Fruit fly (Drosophila melanogaster) whole organism, prepupa: ENCODE data around the gene kri.

Experiments used
- Blimp-1 ChIP-seq: fragments of 200-800 bp; sonication (Bioruptor generic); optimal IDR thresholded peaks from 3 replicates; lab custom pipeline; 2017; ENCODE audit warnings: missing biosample characterization, missing genetic modification characterization, mild to moderate bottlenecking, moderate library complexity, missing genetic modification reagents
- CG10631 ChIP-seq: fragments of 200-800 bp; sonication (Bioruptor generic); optimal IDR thresholded peaks from 2 replicates; lab custom pipeline; 2016; ENCODE audit warnings: missing biosample characterization, missing genetic modification characterization
- CG10669 ChIP-seq: fragments of 200-800 bp; sonication (Bioruptor generic); optimal IDR thresholded peaks from 3 replicates; lab custom pipeline; 2018; ENCODE audit warnings: missing biosample characterization, mild to moderate bottlenecking, missing genetic modification characterization, moderate library complexity
- CG11294 ChIP-seq: fragments of 200-800 bp; sonication (Bioruptor generic); IDR thresholded peaks from 2 replicates; pipeline ENCODE4 v1.3.6; 2022; ENCODE audit warnings: missing biosample characterization, missing genetic modification characterization
- CG11902 ChIP-seq: fragments of 200-800 bp; sonication (Bioruptor generic); optimal IDR thresholded peaks from 3 replicates; lab custom pipeline; 2016; ENCODE audit warnings: missing biosample characterization, missing genetic modification characterization
- CG15336 ChIP-seq: fragments of 200-800 bp; sonication (Bioruptor generic); IDR thresholded peaks from 2 replicates; pipeline ENCODE4 v1.3.6; 2022; ENCODE audit warnings: missing biosample characterization, missing genetic modification characterization
- CG1621 ChIP-seq: fragments of 200-800 bp; sonication (Bioruptor generic); optimal IDR thresholded peaks from 3 replicates; lab custom pipeline; 2018; ENCODE audit warnings: missing biosample characterization, mild to moderate bottlenecking, missing genetic modification characterization
- CG16779 ChIP-seq: fragments of 200-800 bp; sonication (Bioruptor generic); optimal IDR thresholded peaks from 3 replicates; lab custom pipeline; 2017; ENCODE audit warnings: missing biosample characterization, mild to moderate bottlenecking, missing genetic modification characterization
- CG3032 ChIP-seq: fragments of 200-800 bp; optimal IDR thresholded peaks from 2 replicates; lab custom pipeline; 2019; ENCODE audit warnings: missing biosample characterization, mild to moderate bottlenecking, missing genetic modification characterization, moderate library complexity
- CG31627 ChIP-seq: fragments of 200-800 bp; sonication (Bioruptor generic); optimal IDR thresholded peaks from 3 replicates; lab custom pipeline; 2016; ENCODE audit warnings: missing biosample characterization, missing genetic modification characterization
- CG3919 ChIP-seq: fragments of 200-800 bp; sonication (Bioruptor generic); optimal IDR thresholded peaks from 3 replicates; lab custom pipeline; 2016; ENCODE audit warnings: missing biosample characterization, missing genetic modification characterization
- CG6163 ChIP-seq: fragments of 200-800 bp; sonication (Bioruptor generic); IDR thresholded peaks from 3 replicates; pipeline ENCODE4 v1.3.6; 2022; ENCODE audit warnings: missing biosample characterization, missing genetic modification characterization
- CG6276 ChIP-seq: fragments of 200-800 bp; sonication (Bioruptor generic); optimal IDR thresholded peaks from 2 replicates; lab custom pipeline; 2017; ENCODE audit warnings: missing biosample characterization, mild to moderate bottlenecking, missing genetic modification characterization
- CG6792 ChIP-seq: fragments of 200-800 bp; sonication (Bioruptor generic); optimal IDR thresholded peaks from 3 replicates; lab custom pipeline; 2016; ENCODE audit warnings: missing biosample characterization, missing genetic modification characterization
- CG8319 ChIP-seq: fragments of 200-800 bp; sonication (Bioruptor generic); optimal IDR thresholded peaks from 3 replicates; lab custom pipeline; 2016; ENCODE audit warnings: missing biosample characterization, missing genetic modification characterization
- CG8632 ChIP-seq: fragments of 200-800 bp; sonication (Bioruptor generic); optimal IDR thresholded peaks from 3 replicates; lab custom pipeline; 2016; ENCODE audit warnings: missing biosample characterization, missing genetic modification characterization
- CG9139 ChIP-seq: fragments of 200-800 bp; sonication (Bioruptor generic); optimal IDR thresholded peaks from 3 replicates; lab custom pipeline; 2017; ENCODE audit warnings: missing biosample characterization, mild to moderate bottlenecking, missing genetic modification characterization
- Eip75B ChIP-seq: fragments of 200-800 bp; sonication (Bioruptor generic); optimal IDR thresholded peaks from 3 replicates; lab custom pipeline; 2016; ENCODE audit warnings: missing biosample characterization, missing genetic modification characterization
- Ets96B ChIP-seq: fragments of 200-800 bp; optimal IDR thresholded peaks from 2 replicates; lab custom pipeline; 2019; ENCODE audit warnings: missing biosample characterization, mild to moderate bottlenecking, missing genetic modification characterization, moderate library complexity
- Hr38 ChIP-seq: sonication (Bioruptor generic); optimal IDR thresholded peaks from 2 replicates; lab custom pipeline; 2016; ENCODE audit warnings: missing biosample characterization, missing genetic modification characterization
- Hr4 ChIP-seq: fragments of 200-800 bp; sonication (Bioruptor generic); optimal IDR thresholded peaks from 3 replicates; lab custom pipeline; 2016; ENCODE audit warnings: missing biosample characterization, missing genetic modification characterization
- Met ChIP-seq: fragments of 200-800 bp; sonication (Bioruptor generic); optimal IDR thresholded peaks from 3 replicates; lab custom pipeline; 2016; ENCODE audit warnings: missing biosample characterization, missing genetic modification characterization
- OdsH ChIP-seq: fragments of 200-800 bp; sonication (Bioruptor generic); optimal IDR thresholded peaks from 3 replicates; lab custom pipeline; 2016; ENCODE audit warnings: missing biosample characterization, missing genetic modification characterization
- Smox ChIP-seq: fragments of 200-800 bp; sonication (Bioruptor generic); optimal IDR thresholded peaks from 3 replicates; lab custom pipeline; 2016; ENCODE audit warnings: missing biosample characterization, missing genetic modification characterization
- Sox102F ChIP-seq: fragments of 200-800 bp; sonication (Bioruptor generic); optimal IDR thresholded peaks from 2 replicates; lab custom pipeline; 2016; ENCODE audit warnings: missing biosample characterization, mild to moderate bottlenecking, missing genetic modification characterization
- Sox14 ChIP-seq: fragments of 200-800 bp; sonication (Bioruptor generic); optimal IDR thresholded peaks from 3 replicates; lab custom pipeline; 2016; ENCODE audit warnings: missing biosample characterization, missing genetic modification characterization
- Sox15 ChIP-seq: fragments of 200-800 bp; sonication (Bioruptor generic); optimal IDR thresholded peaks from 3 replicates; lab custom pipeline; 2016; ENCODE audit warnings: missing biosample characterization, missing genetic modification characterization
- achi ChIP-seq: fragments of 200-800 bp; sonication (Bioruptor generic); optimal IDR thresholded peaks from 3 replicates; lab custom pipeline; 2016; ENCODE audit warnings: missing biosample characterization, missing genetic modification characterization
- dac ChIP-seq: fragments of 200-800 bp; sonication (Bioruptor generic); optimal IDR thresholded peaks from 2 replicates; lab custom pipeline; 2017; ENCODE audit warnings: missing biosample characterization, mild to moderate bottlenecking, missing genetic modification characterization
- dsx ChIP-seq: fragments of 200-800 bp; optimal IDR thresholded peaks from 3 replicates; lab custom pipeline; 2019; ENCODE audit warnings: missing biosample characterization, mild to moderate bottlenecking, missing genetic modification characterization, moderate library complexity; ENCODE audit not compliant: poor library complexity, severe bottlenecking
- eg ChIP-seq: fragments of 200-800 bp; sonication (Bioruptor generic); IDR thresholded peaks from 3 replicates; pipeline ENCODE4 v1.3.6; 2022; ENCODE audit warnings: missing biosample characterization, missing genetic modification characterization
- fd59A ChIP-seq: fragments of 200-800 bp; sonication (Bioruptor generic); optimal IDR thresholded peaks from 2 replicates; lab custom pipeline; 2017; ENCODE audit warnings: missing biosample characterization, mild to moderate bottlenecking, missing genetic modification characterization, missing genetic modification reagents
- fd85E ChIP-seq: fragments of 200-800 bp; sonication (Bioruptor generic); optimal IDR thresholded peaks from 3 replicates; lab custom pipeline; 2016; ENCODE audit warnings: missing biosample characterization, missing genetic modification characterization
- fkh ChIP-seq: fragments of 200-800 bp; sonication (Bioruptor generic); optimal IDR thresholded peaks from 3 replicates; lab custom pipeline; 2017; ENCODE audit warnings: missing biosample characterization, mild to moderate bottlenecking, missing genetic modification characterization, moderate library complexity
- lz ChIP-seq: fragments of 200-800 bp; sonication (Bioruptor generic); optimal IDR thresholded peaks from 3 replicates; lab custom pipeline; 2016; ENCODE audit warnings: missing biosample characterization, missing genetic modification characterization
- net ChIP-seq: fragments of 200-800 bp; sonication (Bioruptor generic); optimal IDR thresholded peaks from 3 replicates; lab custom pipeline; 2016; ENCODE audit warnings: missing biosample characterization, missing genetic modification characterization
- pdm3 ChIP-seq: fragments of 200-800 bp; sonication (Bioruptor generic); optimal IDR thresholded peaks from 3 replicates; lab custom pipeline; 2016; ENCODE audit warnings: missing biosample characterization, missing genetic modification characterization
- spab ChIP-seq: fragments of 200-800 bp; sonication (Bioruptor generic); optimal IDR thresholded peaks from 2 replicates; lab custom pipeline; 2017; ENCODE audit warnings: missing biosample characterization, mild to moderate bottlenecking, missing genetic modification characterization, missing genetic modification reagents
- ss ChIP-seq, 2 experiments: fragments of 200-800 bp; sonication (Bioruptor generic); optimal IDR thresholded peaks; 2 replicates in 1 of 2; 3 replicates in 1 of 2; lab custom pipeline; 2017 to 2018; ENCODE audit warnings: mild to moderate bottlenecking in 2 of 2, missing biosample characterization in 2 of 2, missing genetic modification characterization in 2 of 2, moderate library complexity in 1 of 2
- svp ChIP-seq: fragments of 200-800 bp; sonication (Bioruptor generic); peaks from one replicate; lab custom pipeline; 2016; ENCODE audit warnings: missing biosample characterization, missing genetic modification characterization
- topi ChIP-seq: fragments of 200-800 bp; sonication (Bioruptor generic); optimal IDR thresholded peaks from 3 replicates; lab custom pipeline; 2016; ENCODE audit warnings: missing biosample characterization, missing genetic modification characterization
- vri ChIP-seq: fragments of 200-800 bp; sonication (Bioruptor generic); optimal IDR thresholded peaks from 3 replicates; lab custom pipeline; 2016; ENCODE audit warnings: missing biosample characterization, mild to moderate bottlenecking, missing genetic modification characterization

The kri gene

DNA sequence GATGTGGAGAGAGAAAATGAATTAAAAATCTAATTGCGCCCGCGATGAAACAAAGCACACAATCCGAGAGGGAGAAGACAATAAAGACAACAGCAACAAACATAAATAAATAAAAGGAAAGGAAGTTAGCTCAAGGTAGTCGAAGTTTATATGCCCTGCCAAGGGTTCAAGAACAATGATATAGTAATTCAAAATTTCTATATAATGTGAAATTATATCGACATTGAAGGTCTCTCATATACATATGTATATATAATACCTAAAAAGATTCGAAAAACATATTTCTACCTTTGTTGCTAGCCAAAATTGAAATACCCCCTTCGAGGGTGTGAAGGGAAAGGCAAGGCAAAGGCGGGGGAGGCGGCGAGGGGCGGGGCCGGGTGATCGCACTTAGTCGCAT is 30.1 kb downstream of the kri start (continued):
- TF ChIP-seq achi (peak; percentile 8), CG11902 (GFP tag; lab: Kevin White, UChicago) (peak; percentile 2), Sox14 (no peak), CG8319 (GFP tag; lab: Kevin White, UChicago) (no peak), svp (GFP tag; lab: Kevin White, UChicago) (peak; percentile 53), spab (GFP tag; lab: Kevin White, UChicago) (peak; percentile 4), Sox15 (GFP tag; lab: Kevin White, UChicago) (no peak), Ets96B (tag; lab: Kevin White, UChicago) (peak; percentile 38), OdsH (GFP tag; lab: Kevin White, UChicago) (peak; percentile 28), pdm3 (GFP tag; lab: Kevin White, UChicago) (no peak), eg (no peak), net (no peak), CG3919 (GFP tag; lab: Kevin White, UChicago) (peak; percentile 4), CG10669 (peak; percentile 8), CG9139 (GFP tag; lab: Kevin White, UChicago) (no peak), dac (GFP tag; lab: Kevin White, UChicago) (no peak), Eip75B (GFP tag; lab: Kevin White, UChicago) (peak; percentile 12), Met (GFP tag; lab: Kevin White, UChicago) (no peak), dsx (GFP tag; lab: Kevin White, UChicago) (no peak), CG6163 (GFP tag; lab: Robert Waterston, UW) (no peak), Smox (GFP tag; lab: Kevin White, UChicago) (peak; percentile 19), CG10631 (peak; percentile 33), CG6276 (GFP tag; lab: Kevin White, UChicago) (no peak), CG31627 (GFP tag; lab: Kevin White, UChicago) (peak; percentile 3), CG3032 (tag; lab: Kevin White, UChicago) (peak; percentile 42)

DNA sequence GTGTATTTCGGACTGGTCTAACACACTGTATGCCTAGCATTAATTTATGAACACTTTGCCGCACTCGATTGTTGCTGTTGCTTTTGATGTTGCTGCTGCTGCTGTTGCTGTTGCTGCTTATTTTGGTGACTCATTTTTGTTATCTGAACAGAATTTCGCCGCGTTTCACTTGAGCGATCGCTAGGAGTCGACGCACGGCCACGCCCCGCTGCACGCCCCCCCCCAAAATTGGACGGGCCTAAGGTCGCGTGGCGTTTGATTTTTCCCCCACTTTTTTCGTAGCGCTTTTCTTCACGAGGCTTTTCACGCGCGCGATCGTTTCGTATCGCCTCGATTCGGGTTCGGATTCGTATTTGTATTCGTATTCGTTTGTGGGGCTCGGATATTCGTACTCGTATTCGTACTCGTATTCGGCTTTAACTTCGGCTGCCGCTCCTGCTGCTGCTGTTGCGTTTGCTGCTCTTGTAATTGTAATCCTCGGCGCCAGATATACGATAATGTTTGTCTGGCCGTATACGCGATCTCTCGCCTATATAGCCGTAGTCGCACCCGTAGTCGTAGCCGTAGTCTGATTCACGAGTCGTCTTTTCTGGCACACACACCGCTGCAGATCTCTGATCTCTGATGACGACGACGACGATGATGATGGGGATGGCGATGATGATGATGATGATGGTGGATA is 33.3 kb downstream of the kri start:
- TF ChIP-seq svp (GFP tag; lab: Kevin White, UChicago) (peak; percentile 69), ss (GFP tag; optimal IDR thresholded peaks at IDR 0.05; lab: Kevin White, UChicago) (peak in 1 of 2 experiments; percentile 8), dac (GFP tag; lab: Kevin White, UChicago) (no peak), CG6276 (GFP tag; lab: Kevin White, UChicago) (peak; percentile 16), CG15336 (GFP tag; lab: Robert Waterston, UW) (peak; percentile 11; the same call in 1 of the 2 replicates), net (peak; percentile 10), Ets96B (tag; lab: Kevin White, UChicago) (no peak), dsx (GFP tag; lab: Kevin White, UChicago) (peak; percentile 19), fkh (GFP tag; lab: Kevin White, UChicago) (no peak), CG3919 (GFP tag; lab: Kevin White, UChicago) (no peak), eg (peak; percentile 36; the same call in 1 of the 3 replicates), CG1621 (tag; lab: Kevin White, UChicago) (peak; percentile 70)

DNA sequence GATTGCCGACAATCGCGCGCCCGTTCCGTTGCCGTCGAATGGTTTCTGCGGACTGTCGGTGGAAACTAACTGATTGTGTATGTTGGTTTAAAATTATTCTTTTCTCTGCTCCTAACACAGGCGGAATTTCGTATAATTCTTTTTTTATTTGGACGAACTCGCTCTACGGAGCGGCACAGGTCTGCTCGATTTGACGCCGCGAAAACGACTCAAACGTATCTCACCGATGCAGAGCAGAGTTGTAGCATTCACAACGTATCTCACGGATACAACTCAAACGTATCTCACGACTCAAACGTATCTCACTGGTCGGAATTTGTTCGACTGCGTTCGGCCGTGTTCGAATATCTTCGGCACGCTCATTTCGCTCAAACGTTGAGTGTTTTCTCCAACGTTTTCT is 34.7 kb downstream of the kri start, which contains the start of gene vn:
TSS of gene vn (minus strand) at position 199 of the 400 bp plus-strand sequence.
- TF ChIP-seq lz (GFP tag; lab: Kevin White, UChicago) (no peak), CG3919 (GFP tag; lab: Kevin White, UChicago) (peak; percentile 27), fkh (GFP tag; lab: Kevin White, UChicago) (peak; percentile 10), eg (peak; percentile 50; the same call in 1 of the 3 replicates), CG10669 (no peak), pdm3 (GFP tag; lab: Kevin White, UChicago) (no peak), ss (GFP tag; optimal IDR thresholded peaks at IDR 0.05; lab: Kevin White, UChicago) (no peak), achi (no peak), topi (no peak), Blimp-1 (no peak), CG11294 (GFP tag; lab: Robert Waterston, UW) (no peak), Hr38 (GFP tag; lab: Kevin White, UChicago) (no peak), dsx (GFP tag; lab: Kevin White, UChicago) (peak; percentile 8), Sox15 (GFP tag; lab: Kevin White, UChicago) (no peak), net (no peak), CG15336 (GFP tag; lab: Robert Waterston, UW) (peak; percentile 37; the same call in 1 of the 2 replicates), CG11902 (GFP tag; lab: Kevin White, UChicago) (no peak), vri (GFP tag; lab: Kevin White, UChicago) (peak; percentile 4), CG1621 (tag; lab: Kevin White, UChicago) (peak; percentile 4), CG6792 (no peak), CG8632 (GFP tag; lab: Kevin White, UChicago) (no peak), Hr4 (GFP tag; lab: Kevin White, UChicago) (no peak), Eip75B (GFP tag; lab: Kevin White, UChicago) (no peak), Met (GFP tag; lab: Kevin White, UChicago) (no peak), CG31627 (GFP tag; lab: Kevin White, UChicago) (no peak), Sox102F (GFP tag; lab: Kevin White, UChicago) (no peak), CG16779 (no peak), fd59A (no peak), fd85E (GFP tag; lab: Kevin White, UChicago) (no peak), CG10631 (no peak), CG6276 (GFP tag; lab: Kevin White, UChicago) (peak; percentile 83), Ets96B (tag; lab: Kevin White, UChicago) (no peak)
